Worm (Caenorhabditis elegans) whole organism, L3 larva: ENCODE data around the gene rde-1.

Experiments used
- ceh-16 ChIP-seq: sonication (generic microtip); optimal IDR thresholded peaks from 2 replicates; lab custom pipeline; 2017; ENCODE audit warnings: missing biosample characterization, missing genetic modification characterization
- ceh-28 ChIP-seq: fragments of 150-350 bp; optimal IDR thresholded peaks from 2 replicates; lab custom pipeline; 2014; ENCODE audit warnings: missing biosample characterization, missing genetic modification reagents, missing genetic modification characterization
- elt-3 ChIP-seq, 3 experiments: fragments of 150-350 bp in 1 of 3; sonication (generic microtip) in 2 of 3; optimal IDR thresholded peaks; 2 replicates in 2 of 3; 4 replicates in 1 of 3; lab custom pipeline; 2014 to 2017; ENCODE audit warnings: missing biosample characterization in 3 of 3, missing genetic modification characterization in 3 of 3
- hmg-11 ChIP-seq: sonication (generic microtip); optimal IDR thresholded peaks from 2 replicates; lab custom pipeline; 2016; ENCODE audit warnings: missing genetic modification characterization, missing compliant biosample characterization
- nhr-23 ChIP-seq: fragments of 150-350 bp; optimal IDR thresholded peaks from 2 replicates; lab custom pipeline; 2014; ENCODE audit warnings: missing biosample characterization, missing genetic modification reagents, missing genetic modification characterization
- nhr-25 ChIP-seq: sonication (generic microtip); optimal IDR thresholded peaks from 2 replicates; lab custom pipeline; 2017; ENCODE audit warnings: missing biosample characterization, missing genetic modification characterization
- unc-62 ChIP-seq: fragments of 150-350 bp; sonication (generic microtip); optimal IDR thresholded peaks from 4 replicates; lab custom pipeline; 2014; ENCODE audit warnings: missing biosample characterization, missing genetic modification reagents, missing genetic modification characterization

- no peak for TF ChIP-seq ceh-28
- TF ChIP-seq unc-62 (GFP tag; lab: Kevin White, UChicago), result no peak
- no peak for TF ChIP-seq hmg-11
- TF ChIP-seq elt-3 (tag; optimal IDR thresholded peaks at IDR 0.05; lab: Kevin White, UChicago), result no peak
- no peak for TF ChIP-seq nhr-23 (tag; lab: Kevin White, UChicago)
- no peak for TF ChIP-seq nhr-25 (tag; lab: Kevin White, UChicago)
- no peak for TF ChIP-seq ceh-16
These were observed 3.8 kb downstream of the rde-1 start, which contains the start of gene C27H6.8 for ce11 chrV:9987688-9988087.
